Worm (Caenorhabditis elegans) whole organism, L4 larva: Measurements from ENCODE around the gene srx-137.

ENCODE experiments used
- F49E8.2 ChIP-seq: sonication (generic microtip); optimal IDR thresholded peaks from 2 replicates; lab custom pipeline; 2016; ENCODE audit warnings: missing compliant biosample characterization, mild to moderate bottlenecking, missing genetic modification characterization, borderline replicate concordance
- T26A8.4 ChIP-seq: fragments of 200-800 bp; sonication (Bioruptor generic); IDR thresholded peaks from 2 replicates; pipeline ENCODE4 v1.3.6; 2022; ENCODE audit warnings: missing genetic modification characterization, missing compliant biosample characterization
- Y105C5A.15 ChIP-seq: fragments of 200-800 bp; sonication (Bioruptor generic); IDR thresholded peaks from 2 replicates; pipeline ENCODE4 v1.3.6; 2022; ENCODE audit warnings: missing genetic modification characterization, missing compliant biosample characterization
- Y5F2A.4 ChIP-seq: fragments of 200-800 bp; sonication (Bioruptor generic); optimal IDR thresholded peaks from 2 replicates; lab custom pipeline; 2018; ENCODE audit warnings: mild to moderate bottlenecking, missing genetic modification characterization, missing compliant biosample characterization
- Y75B8A.6 ChIP-seq: fragments of 200-800 bp; sonication (Bioruptor generic); IDR thresholded peaks from 2 replicates; pipeline ENCODE4 v1.3.6; 2022; ENCODE audit warnings: missing genetic modification reagents, missing genetic modification characterization, missing compliant biosample characterization
- ZK337.2 ChIP-seq: fragments of 200-800 bp; sonication (Bioruptor generic); IDR thresholded peaks from 2 replicates; pipeline ENCODE4 v1.3.6; 2022; ENCODE audit warnings: missing genetic modification reagents, missing genetic modification characterization, missing compliant biosample characterization
- aha-1 ChIP-seq: fragments of 150-350 bp; peaks from one replicate; lab custom pipeline; 2014; ENCODE audit warnings: missing biosample characterization, missing genetic modification characterization
- ama-1 ChIP-seq: fragments of 150-350 bp; optimal IDR thresholded peaks from 2 replicates; lab custom pipeline; 2014; ENCODE audit warnings: inconsistent platforms, mixed read lengths
- ces-1 ChIP-seq: fragments of 150-350 bp; sonication (generic microtip); optimal IDR thresholded peaks from 4 replicates; lab custom pipeline; 2014; ENCODE audit warnings: missing biosample characterization, missing genetic modification reagents, missing genetic modification characterization
- daf-19 ChIP-seq: fragments of 200-800 bp; sonication (Bioruptor generic); conservative IDR thresholded peaks from 2 replicates; pipeline ENCODE4 v1.3.6; 2022; ENCODE audit warnings: missing genetic modification characterization, missing compliant biosample characterization
- daf-8 ChIP-seq: fragments of 200-800 bp; sonication (Bioruptor generic); IDR thresholded peaks from 2 replicates; pipeline ENCODE4 v1.3.6; 2022; ENCODE audit warnings: missing genetic modification characterization, missing compliant biosample characterization
- dmd-8 ChIP-seq: fragments of 200-800 bp; sonication (Bioruptor generic); IDR thresholded peaks from 2 replicates; pipeline ENCODE4 v1.3.6; 2022; ENCODE audit warnings: missing genetic modification characterization, missing compliant biosample characterization
- dmd-9 ChIP-seq: fragments of 200-800 bp; sonication (Bioruptor generic); IDR thresholded peaks from 2 replicates; pipeline ENCODE4 v1.3.6; 2022; ENCODE audit warnings: missing genetic modification reagents, missing genetic modification characterization, missing compliant biosample characterization
- egl-43 ChIP-seq: fragments of 200-800 bp; sonication (Bioruptor generic); IDR thresholded peaks from 2 replicates; pipeline ENCODE4 v1.3.6; 2022; ENCODE audit warnings: missing genetic modification reagents, missing genetic modification characterization, missing compliant biosample characterization
- gei-8 ChIP-seq: fragments of 200-800 bp; sonication (Bioruptor generic); optimal IDR thresholded peaks from 2 replicates; lab custom pipeline; 2018; ENCODE audit warnings: mild to moderate bottlenecking, missing genetic modification characterization, missing compliant biosample characterization
- hif-1 ChIP-seq, 2 experiments: sonication (generic microtip); optimal IDR thresholded peaks; 2 replicates each; lab custom pipeline; 2016 to 2017; ENCODE audit warnings: missing compliant biosample characterization in 2 of 2, missing genetic modification characterization in 2 of 2, missing genetic modification reagents in 2 of 2, missing genotype in 2 of 2, mild to moderate bottlenecking in 1 of 2
- hlh-30 ChIP-seq: sonication (generic microtip); optimal IDR thresholded peaks from 2 replicates; lab custom pipeline; 2017; ENCODE audit warnings: antibody characterized with exemption, mild to moderate bottlenecking, missing genetic modification characterization, missing compliant biosample characterization; ENCODE audit not compliant: insufficient read depth
- hmg-1.1 ChIP-seq: fragments of 200-800 bp; sonication (Bioruptor generic); IDR thresholded peaks from 2 replicates; pipeline ENCODE4 v1.3.6; 2022; ENCODE audit warnings: missing genetic modification reagents, missing genetic modification characterization, missing compliant biosample characterization
- jun-1 ChIP-seq: fragments of 150-350 bp; optimal IDR thresholded peaks from 2 replicates; lab custom pipeline; 2014; ENCODE audit warnings: missing biosample characterization, missing genetic modification reagents, missing genetic modification characterization
- lim-7 ChIP-seq: fragments of 200-800 bp; sonication (Bioruptor generic); IDR thresholded peaks from 2 replicates; pipeline ENCODE4 v1.3.6; 2022; ENCODE audit warnings: missing genetic modification characterization, missing compliant biosample characterization
- lin-1 ChIP-seq: fragments of 200-800 bp; sonication (Bioruptor generic); IDR thresholded peaks from 2 replicates; pipeline ENCODE4 v1.3.6; 2022; ENCODE audit warnings: missing genetic modification reagents, missing genetic modification characterization, missing compliant biosample characterization
- lin-13 ChIP-seq: fragments of 150-350 bp; optimal IDR thresholded peaks from 2 replicates; lab custom pipeline; 2014; ENCODE audit warnings: missing biosample characterization, missing genetic modification reagents, missing genetic modification characterization
- lin-29 ChIP-seq: fragments of 200-800 bp; sonication (Bioruptor generic); IDR thresholded peaks from 2 replicates; pipeline ENCODE4 v1.3.6; 2022; ENCODE audit warnings: missing genetic modification reagents, missing genetic modification characterization, missing compliant biosample characterization
- mep-1 ChIP-seq: fragments of 150-350 bp; sonication (generic microtip); optimal IDR thresholded peaks from 3 replicates; lab custom pipeline; 2014; ENCODE audit warnings: missing biosample characterization, missing genetic modification characterization
- mes-2 ChIP-seq: sonication (generic microtip); optimal IDR thresholded peaks from 2 replicates; lab custom pipeline; 2016; ENCODE audit warnings: missing genotype, mild to moderate bottlenecking, missing genetic modification characterization, missing compliant biosample characterization; ENCODE audit not compliant: poor library complexity, severe bottlenecking
- mxl-2 ChIP-seq: fragments of 200-800 bp; sonication (Bioruptor generic); conservative IDR thresholded peaks from 2 replicates; pipeline ENCODE4 v1.3.6; 2022; ENCODE audit warnings: missing genetic modification reagents, missing genetic modification characterization, missing compliant biosample characterization
- nhr-10 ChIP-seq: fragments of 150-350 bp; optimal IDR thresholded peaks from 2 replicates; lab custom pipeline; 2014; ENCODE audit warnings: missing biosample characterization, missing genetic modification characterization
- nhr-41 ChIP-seq: fragments of 200-800 bp; sonication (Bioruptor generic); IDR thresholded peaks from 2 replicates; pipeline ENCODE4 v1.3.6; 2022; ENCODE audit warnings: missing genetic modification reagents, missing genetic modification characterization, missing compliant biosample characterization
- nhr-42 ChIP-seq: fragments of 200-800 bp; sonication (Bioruptor generic); IDR thresholded peaks from 2 replicates; pipeline ENCODE4 v1.3.6; 2022; ENCODE audit warnings: missing genetic modification characterization, missing compliant biosample characterization
- nhr-6 ChIP-seq: fragments of 150-350 bp; optimal IDR thresholded peaks from 2 replicates; lab custom pipeline; 2014; ENCODE audit warnings: missing biosample characterization, missing genetic modification characterization
- php-3 ChIP-seq: fragments of 200-800 bp; sonication (Bioruptor generic); IDR thresholded peaks from 2 replicates; pipeline ENCODE4 v1.3.6; 2022; ENCODE audit warnings: missing genetic modification reagents, missing genetic modification characterization, missing compliant biosample characterization
- pqm-1 ChIP-seq: sonication (generic microtip); optimal IDR thresholded peaks from 2 replicates; lab custom pipeline; 2017; ENCODE audit warnings: missing biosample characterization, missing genetic modification characterization
- rbr-2 ChIP-seq: sonication (generic microtip); optimal IDR thresholded peaks from 2 replicates; lab custom pipeline; 2016; ENCODE audit warnings: missing genotype, missing genetic modification characterization, missing compliant biosample characterization
- sdz-12 ChIP-seq: fragments of 200-800 bp; sonication (Bioruptor generic); optimal IDR thresholded peaks from 2 replicates; lab custom pipeline; 2018; ENCODE audit warnings: mild to moderate bottlenecking, missing genetic modification characterization, missing compliant biosample characterization
- set-16 ChIP-seq: fragments of 200-800 bp; sonication (Bioruptor generic); IDR thresholded peaks from 2 replicates; pipeline ENCODE4 v1.3.6; 2022; ENCODE audit warnings: missing genetic modification reagents, missing genetic modification characterization, missing compliant biosample characterization
- skn-1 ChIP-seq: fragments of 150-350 bp; optimal IDR thresholded peaks from 2 replicates; lab custom pipeline; 2014; ENCODE audit warnings: missing biosample characterization, missing genetic modification characterization
- snpc-4 ChIP-seq: fragments of 150-350 bp; optimal IDR thresholded peaks from 2 replicates; lab custom pipeline; 2014; ENCODE audit warnings: missing biosample characterization, missing genetic modification characterization
- spr-1 ChIP-seq: sonication (generic microtip); optimal IDR thresholded peaks from 2 replicates; lab custom pipeline; 2016; ENCODE audit warnings: mild to moderate bottlenecking, missing genetic modification characterization, missing compliant biosample characterization
- spr-3 ChIP-seq: fragments of 200-800 bp; sonication (Bioruptor generic); optimal IDR thresholded peaks from 2 replicates; lab custom pipeline; 2018; ENCODE audit warnings: mild to moderate bottlenecking, missing genetic modification characterization, missing compliant biosample characterization
- tag-97 ChIP-seq: fragments of 200-800 bp; sonication (Bioruptor generic); IDR thresholded peaks from 2 replicates; pipeline ENCODE4 v1.3.6; 2022; ENCODE audit warnings: missing genetic modification characterization, missing compliant biosample characterization
- unc-130 ChIP-seq: sonication (generic microtip); optimal IDR thresholded peaks from 2 replicates; lab custom pipeline; 2016; ENCODE audit warnings: missing genetic modification reagents, missing genetic modification characterization, missing compliant biosample characterization
- unc-62 ChIP-seq, 3 experiments: fragments of 150-350 bp in 1 of 3; sonication (generic microtip); optimal IDR thresholded peaks in 2 of 3; peaks in 1 of 3; 1 replicate in 1 of 3; 2 replicates in 2 of 3; lab custom pipeline; 2014 to 2017; ENCODE audit warnings: missing biosample characterization in 3 of 3, missing genetic modification characterization in 3 of 3, missing genetic modification reagents in 3 of 3, missing genotype in 1 of 3
- zfp-3 ChIP-seq: fragments of 200-800 bp; sonication (Bioruptor generic); conservative IDR thresholded peaks from 2 replicates; pipeline ENCODE4 v1.3.6; 2022; ENCODE audit warnings: missing genetic modification reagents, missing genetic modification characterization, missing compliant biosample characterization
- zip-2 ChIP-seq: fragments of 150-350 bp; optimal IDR thresholded peaks from 2 replicates; lab custom pipeline; 2014; ENCODE audit warnings: missing biosample characterization, missing genetic modification characterization

srx-137 gene

DNA sequence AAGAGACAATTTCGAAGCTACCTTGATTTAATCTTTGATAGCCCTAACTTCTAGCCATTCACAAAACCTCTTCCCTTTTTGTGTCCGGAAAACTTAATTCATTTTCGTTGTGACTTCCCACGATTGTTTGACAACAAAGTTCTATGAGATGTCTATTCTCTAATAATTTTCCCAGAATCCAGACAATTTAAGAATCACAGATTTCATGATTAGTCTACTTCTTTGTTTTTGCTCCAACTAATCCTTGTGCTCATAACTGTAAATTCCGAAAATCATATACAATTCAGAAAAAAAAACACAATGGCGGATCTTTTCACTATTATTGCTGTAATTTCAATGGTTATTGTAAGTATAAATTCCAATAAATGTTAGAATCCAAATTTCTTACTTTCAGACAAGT is at the start of gene srx-137:
Gene srx-137, plus strand, starts transcription at position 301 of the 400 bp plus-strand sequence.
- TF ChIP-seq Y5F2A.4: no peak

DNA sequence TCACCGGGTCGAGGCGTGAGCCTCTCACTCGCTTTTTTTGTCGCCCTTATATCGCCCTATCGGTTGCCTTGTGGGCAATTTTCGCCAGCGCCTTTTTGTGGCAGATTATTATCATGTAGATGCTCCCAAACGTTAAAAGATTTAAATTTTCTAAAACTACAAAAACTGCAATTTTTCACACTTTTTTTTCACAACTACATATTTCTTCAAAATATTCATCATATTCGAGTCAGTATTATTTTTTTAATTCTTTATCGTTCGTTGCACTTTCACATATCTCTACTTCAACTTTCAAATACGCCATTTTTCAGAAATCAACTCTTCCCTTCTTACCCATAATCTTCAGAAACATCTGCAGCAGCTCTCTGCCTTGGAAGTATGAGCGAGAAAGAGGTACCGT is 49.7 kb upstream of the srx-137 start, which contains the start of gene ceh-24:
Gene ceh-24, plus strand, starts transcription at position 301 of the 400 bp plus-strand sequence.
- TF ChIP-seq nhr-10 (tag; lab: Kevin White, UChicago) (no peak), hlh-30 (no peak), set-16 (GFP tag; lab: Robert Waterston, UW) (no peak), Y105C5A.15 (GFP tag; lab: Robert Waterston, UW) (no peak), zfp-3 (GFP tag; lab: Robert Waterston, UW) (no peak), gei-8 (GFP tag; lab: Kevin White, UChicago) (no peak), snpc-4 (no peak)

DNA sequence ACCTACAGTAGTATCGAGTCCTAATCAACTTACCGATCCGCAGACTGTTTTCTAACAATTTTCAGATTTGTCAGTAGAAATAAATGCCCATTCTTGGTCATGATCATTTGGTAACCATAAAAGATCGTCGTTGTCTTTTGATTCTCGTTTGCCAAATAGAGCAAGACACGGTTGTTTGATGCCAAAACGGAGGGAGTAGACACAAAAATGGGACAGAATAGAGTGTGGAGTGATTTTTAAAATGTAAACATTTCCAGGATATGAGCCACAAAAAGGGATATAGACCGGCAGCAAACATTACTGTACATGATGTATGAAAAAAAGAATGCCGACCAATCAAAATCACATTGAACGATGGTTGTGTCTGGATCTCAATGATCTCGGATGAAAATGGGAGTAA is 45.7 kb upstream of the srx-137 start, which contains the start of gene F55B12.2:
Gene F55B12.2, minus strand, starts transcription at position 101 of the 400 bp plus-strand sequence.
- no peak for TF ChIP-seq Y75B8A.6
- TF ChIP-seq daf-19: no peak
- no peak for TF ChIP-seq php-3
- TF ChIP-seq dmd-9 (GFP tag; lab: Robert Waterston, UW): no peak
- peak; percentile 9 for TF ChIP-seq aha-1 (tag; lab: Kevin White, UChicago)

DNA sequence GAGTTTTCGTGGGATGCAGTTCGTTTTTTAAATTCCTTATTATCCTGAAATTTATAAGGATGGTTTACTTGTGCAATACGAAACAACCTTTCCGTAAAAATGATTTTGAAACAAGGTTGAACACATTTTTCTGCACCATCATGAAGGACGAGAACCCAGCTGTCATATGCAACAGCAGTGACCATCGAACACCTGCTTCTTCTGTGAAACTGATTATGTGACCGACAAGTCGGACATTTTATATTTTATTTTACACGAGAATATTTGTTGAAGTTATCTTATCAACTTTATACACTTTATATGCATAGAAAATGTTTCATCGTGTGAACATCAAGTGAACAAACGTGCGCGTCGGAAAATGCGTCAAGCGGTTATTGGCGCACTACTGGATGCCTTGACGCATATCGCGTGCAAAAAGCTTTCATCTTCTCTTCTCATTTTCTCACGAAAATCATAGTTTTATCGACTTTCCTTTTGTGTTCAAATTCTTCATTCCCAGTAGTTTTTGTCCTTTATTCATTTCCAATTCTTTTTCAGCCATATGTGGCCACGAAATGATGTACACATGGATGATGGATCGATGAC is 43.7 kb upstream of the srx-137 start, which contains the start of gene sel-10:
Gene sel-10, plus strand, starts transcription at position 538 of the 585 bp plus-strand sequence.
- TF ChIP-seq unc-130 (GFP tag; lab: Kevin White, UChicago) (no peak), ZK337.2 (no peak), lin-13 (GFP tag; lab: Kevin White, UChicago) (peak; percentile 66), mes-2 (tag; lab: Kevin White, UChicago) (peak; percentile 84), jun-1 (no peak), lin-29 (GFP tag; lab: Robert Waterston, UW) (no peak), lin-1 (GFP tag; lab: Robert Waterston, UW) (no peak), Y105C5A.15 (GFP tag; lab: Robert Waterston, UW) (no peak), T26A8.4 (GFP tag; lab: Robert Waterston, UW) (no peak), F49E8.2 (no peak), rbr-2 (tag; lab: Kevin White, UChicago) (peak; percentile 74), zip-2 (tag; lab: Kevin White, UChicago) (no peak), nhr-41 (GFP tag; lab: Robert Waterston, UW) (no peak), nhr-6 (tag; lab: Kevin White, UChicago) (peak; percentile 89), hif-1 (tag; optimal IDR thresholded peaks at IDR 0.05; lab: Kevin White, UChicago) (peak in 1 of 2 experiments; percentile 65), nhr-10 (tag; lab: Kevin White, UChicago) (no peak), spr-1 (no peak), daf-8 (GFP tag; lab: Robert Waterston, UW) (no peak), dmd-8 (GFP tag; lab: Robert Waterston, UW) (no peak), lim-7 (GFP tag; lab: Robert Waterston, UW) (no peak), sdz-12 (no peak), egl-43 (GFP tag; lab: Robert Waterston, UW) (no peak), spr-3 (GFP tag; lab: Kevin White, UChicago) (no peak), skn-1 (tag; lab: Kevin White, UChicago) (no peak), hmg-1.1 (GFP tag; lab: Robert Waterston, UW) (0 out of 2 replicates have a peak, but pooled peaks have one; percentile 59), ces-1 (no peak), nhr-42 (no peak), pqm-1 (tag; lab: Kevin White, UChicago) (no peak), mep-1 (tag; lab: Kevin White, UChicago) (no peak), unc-62 (GFP tag; optimal IDR thresholded peaks at IDR 0.05 in 1 of 2; lab: Kevin White, UChicago) (peak in 1 of 2 experiments; percentile 59), unc-62 (tag; optimal IDR thresholded peaks at IDR 0.05; lab: Kevin White, UChicago) (no peak), daf-19 (no peak), gei-8 (GFP tag; lab: Kevin White, UChicago) (no peak), Y75B8A.6 (no peak), mxl-2 (no peak), ama-1 (lab: Kevin White, UChicago) (no peak), tag-97 (no peak), Y5F2A.4 (no peak)
